Fruit fly (Drosophila melanogaster): ENCODE results near the gene Det.

The Det gene

DNA sequence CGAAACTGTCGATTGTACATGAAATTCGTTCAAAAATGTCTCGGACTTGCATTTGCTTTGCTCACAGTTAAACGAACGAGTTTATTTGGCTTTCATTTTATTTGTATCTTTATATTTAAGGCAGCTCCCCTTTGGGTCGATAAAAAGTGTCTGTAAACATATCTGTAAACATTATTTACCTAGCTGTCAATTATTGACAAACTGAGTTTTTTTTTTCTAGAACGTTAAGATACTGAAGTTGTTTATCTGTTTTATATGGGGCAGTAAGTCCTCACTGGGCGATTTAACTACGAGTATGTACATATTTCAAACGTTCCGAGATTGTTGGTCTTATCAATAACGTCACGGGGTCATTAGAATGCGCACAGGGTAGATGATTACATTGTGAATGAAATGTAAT is 33.8 kb upstream of the Det start (continued):
- TF ChIP-seq CG33557 (GFP tag; optimal IDR thresholded peaks at IDR 0.05) (peak; percentile 69), Sin3A (optimal IDR thresholded peaks at IDR 0.05) (no peak), zf30C (GFP tag; optimal IDR thresholded peaks at IDR 0.05) (no peak), D (optimal IDR thresholded peaks at IDR 0.05) (no peak), D (GFP tag; optimal IDR thresholded peaks at IDR 0.05) (peak; percentile 1), Vsx1 (GFP tag; optimal IDR thresholded peaks at IDR 0.05) (no peak), Meics (GFP tag; optimal IDR thresholded peaks at IDR 0.05) (no peak), Hand (GFP tag; optimal IDR thresholded peaks at IDR 0.05) (no peak), CG1647 (GFP tag; optimal IDR thresholded peaks at IDR 0.05) (no peak), B-H1 (GFP tag; IDR thresholded peaks at IDR 0.05) (no peak), CG30020 (tag; optimal IDR thresholded peaks at IDR 0.05) (no peak), Rfx (GFP tag; IDR thresholded peaks at IDR 0.05) (no peak; the same call in 1 of the 2 replicates), danr (GFP tag; IDR thresholded peaks at IDR 0.05) (no peak), sens-2 (GFP tag; IDR thresholded peaks at IDR 0.05) (no peak), prd (optimal IDR thresholded peaks at IDR 0.05) (no peak), prd (GFP tag; IDR thresholded peaks at IDR 0.05) (no peak), en (GFP tag; optimal IDR thresholded peaks at IDR 0.05) (no peak), dmrt11E (tag; optimal IDR thresholded peaks at IDR 0.05) (no peak), CG18619 (GFP tag; optimal IDR thresholded peaks at IDR 0.05) (peak; percentile 18), CG10209 (GFP tag; optimal IDR thresholded peaks at IDR 0.05) (peak; percentile 19), ab (GFP tag; optimal IDR thresholded peaks at IDR 0.05) (no peak), Hey (tag; optimal IDR thresholded peaks at IDR 0.05) (no peak), CrebB (tag; optimal IDR thresholded peaks at IDR 0.05) (peak; percentile 25), CG8089 (GFP tag; optimal IDR thresholded peaks at IDR 0.05) (no peak), phol (tag; optimal IDR thresholded peaks at IDR 0.05) (no peak), row (GFP tag; IDR thresholded peaks at IDR 0.05) (no peak), ham (GFP tag; IDR thresholded peaks at IDR 0.05) (no peak), CG17359 (tag; optimal IDR thresholded peaks at IDR 0.05) (no peak), Nf-YC (tag; optimal IDR thresholded peaks at IDR 0.05) (no peak), dan (GFP tag; IDR thresholded peaks at IDR 0.05) (no peak), CG17802 (tag; optimal IDR thresholded peaks at IDR 0.05) (no peak), E2f1 (GFP tag; IDR thresholded peaks at IDR 0.05) (no peak), CG17361 (GFP tag; IDR thresholded peaks at IDR 0.05) (no peak), CG6765 (GFP tag; optimal IDR thresholded peaks at IDR 0.05) (peak; percentile 27), peb (GFP tag; IDR thresholded peaks at IDR 0.05) (no peak), al (GFP tag; IDR thresholded peaks at IDR 0.05) (no peak), Myb (GFP tag; optimal IDR thresholded peaks at IDR 0.05) (no peak), Med (GFP tag) (peak; percentile 63), CG12744 (GFP tag; optimal IDR thresholded peaks at IDR 0.05) (no peak), trem (tag; optimal IDR thresholded peaks at IDR 0.05) (no peak), CG14667 (GFP tag; IDR thresholded peaks at IDR 0.05) (no peak), Oaz (GFP tag; IDR thresholded peaks at IDR 0.05) (no peak), chinmo (GFP tag; IDR thresholded peaks at IDR 0.05; ENCODE audit: partially characterized antibody) (no peak), Tbp (GFP tag; optimal IDR thresholded peaks at IDR 0.05) (no peak), CG9876 (GFP tag; optimal IDR thresholded peaks at IDR 0.05) (no peak), ac (GFP tag; optimal IDR thresholded peaks at IDR 0.05) (no peak), gem (tag; optimal IDR thresholded peaks at IDR 0.05) (no peak), CG11696 (GFP tag; IDR thresholded peaks at IDR 0.05) (no peak), cas (GFP tag; IDR thresholded peaks at IDR 0.05) (no peak), pb (GFP tag; optimal IDR thresholded peaks at IDR 0.05) (no peak), Stat92E (GFP tag; optimal IDR thresholded peaks at IDR 0.05) (no peak), gfzf (GFP tag; optimal IDR thresholded peaks at IDR 0.05) (no peak), ftz-f1 (GFP tag; optimal IDR thresholded peaks at IDR 0.05) (no peak), dmrt99B (tag; optimal IDR thresholded peaks at IDR 0.05) (no peak)

All from whole organism, embryonic.